Worm (Caenorhabditis elegans) whole organism, mixed stage, embryonic: ENCODE results near the gene C40A11.2.

ENCODE experiments used
- M03D4.4 ChIP-seq: sonication (generic microtip); optimal IDR thresholded peaks from 2 replicates; lab custom pipeline; 2017; ENCODE audit warnings: mild to moderate bottlenecking, missing genetic modification characterization, missing compliant biosample characterization
- bed-3 ChIP-seq: fragments of 200-800 bp; sonication (Bioruptor generic); optimal IDR thresholded peaks from 3 replicates; lab custom pipeline; 2018; ENCODE audit warnings: mild to moderate bottlenecking, missing genetic modification characterization, moderate library complexity, missing compliant biosample characterization
- blmp-1 ChIP-seq: fragments of 150-350 bp; optimal IDR thresholded peaks from 2 replicates; lab custom pipeline; 2014; ENCODE audit warnings: missing biosample characterization, missing genetic modification characterization
- ceh-39 ChIP-seq: fragments of 150-350 bp; optimal IDR thresholded peaks from 2 replicates; lab custom pipeline; 2014; ENCODE audit warnings: missing biosample characterization, missing genetic modification characterization
- ceh-43 ChIP-seq: fragments of 200-800 bp; sonication (Bioruptor generic); optimal IDR thresholded peaks from 2 replicates; lab custom pipeline; 2018; ENCODE audit warnings: mild to moderate bottlenecking, missing genetic modification characterization, moderate library complexity, missing compliant biosample characterization
- ces-1 ChIP-seq: fragments of 150-350 bp; optimal IDR thresholded peaks from 2 replicates; lab custom pipeline; 2014; ENCODE audit warnings: missing biosample characterization, missing genetic modification reagents, missing genetic modification characterization
- cnd-1 ChIP-seq: fragments of 200-800 bp; sonication (Bioruptor generic); optimal IDR thresholded peaks from 2 replicates; lab custom pipeline; 2018; ENCODE audit warnings: mild to moderate bottlenecking, missing genetic modification characterization, missing compliant biosample characterization
- drap-1 ChIP-seq: fragments of 200-800 bp; sonication (Bioruptor generic); optimal IDR thresholded peaks from 3 replicates; lab custom pipeline; 2018; ENCODE audit warnings: mild to moderate bottlenecking, missing genetic modification characterization, missing compliant biosample characterization
- elt-1 ChIP-seq: sonication (generic microtip); optimal IDR thresholded peaks from 2 replicates; lab custom pipeline; 2017; ENCODE audit warnings: missing genetic modification characterization, mild to moderate bottlenecking, missing compliant biosample characterization, antibody characterized with exemption, moderate library complexity, borderline replicate concordance; ENCODE audit not compliant: insufficient read depth
- elt-3 ChIP-seq: fragments of 150-350 bp; optimal IDR thresholded peaks from 2 replicates; lab custom pipeline; 2014; ENCODE audit warnings: missing biosample characterization, missing genetic modification characterization
- flh-1 ChIP-seq: fragments of 200-800 bp; sonication (Bioruptor generic); optimal IDR thresholded peaks from 2 replicates; lab custom pipeline; 2018; ENCODE audit warnings: mild to moderate bottlenecking, missing genetic modification characterization, moderate library complexity, missing compliant biosample characterization
- ham-2 ChIP-seq: fragments of 200-800 bp; sonication (Bioruptor generic); optimal IDR thresholded peaks from 2 replicates; lab custom pipeline; 2018; ENCODE audit warnings: mild to moderate bottlenecking, missing genetic modification characterization, missing compliant biosample characterization
- lin-13 ChIP-seq: fragments of 150-350 bp; optimal IDR thresholded peaks from 2 replicates; lab custom pipeline; 2014; ENCODE audit warnings: missing biosample characterization, missing genetic modification characterization
- lin-32 ChIP-seq: fragments of 200-800 bp; sonication (Bioruptor generic); optimal IDR thresholded peaks from 2 replicates; lab custom pipeline; 2018; ENCODE audit warnings: mild to moderate bottlenecking, missing genetic modification characterization, missing compliant biosample characterization
- lsy-2 ChIP-seq: fragments of 150-350 bp; optimal IDR thresholded peaks from 2 replicates; lab custom pipeline; 2014; ENCODE audit warnings: missing biosample characterization, missing genetic modification characterization
- mep-1 ChIP-seq: fragments of 150-350 bp; optimal IDR thresholded peaks from 2 replicates; lab custom pipeline; 2017; ENCODE audit warnings: missing biosample characterization, missing genetic modification reagents, missing genetic modification characterization, inconsistent platforms
- mls-2 ChIP-seq: sonication (generic microtip); optimal IDR thresholded peaks from 2 replicates; lab custom pipeline; 2016; ENCODE audit warnings: mild to moderate bottlenecking, missing genetic modification characterization, moderate library complexity, missing compliant biosample characterization
- nhr-12 ChIP-seq: fragments of 150-350 bp; optimal IDR thresholded peaks from 2 replicates; lab custom pipeline; 2014; ENCODE audit warnings: missing biosample characterization, missing genetic modification characterization
- nhr-2 ChIP-seq: fragments of 150-350 bp; optimal IDR thresholded peaks from 2 replicates; lab custom pipeline; 2014; ENCODE audit warnings: missing biosample characterization, missing genetic modification characterization
- nhr-28 ChIP-seq: fragments of 150-350 bp; optimal IDR thresholded peaks from 2 replicates; lab custom pipeline; 2014; ENCODE audit warnings: missing biosample characterization, missing genetic modification characterization
- nhr-76 ChIP-seq: sonication (generic microtip); optimal IDR thresholded peaks from 2 replicates; lab custom pipeline; 2017; ENCODE audit warnings: missing biosample characterization, missing genetic modification characterization
- pha-4 ChIP-seq: fragments of 150-350 bp; optimal IDR thresholded peaks from 2 replicates; lab custom pipeline; 2018; ENCODE audit warnings: missing biosample characterization, missing genetic modification reagents, missing genetic modification characterization
- snpc-4 ChIP-seq: fragments of 150-350 bp; optimal IDR thresholded peaks from 2 replicates; lab custom pipeline; 2014; ENCODE audit warnings: missing biosample characterization, missing genetic modification characterization
- sptf-1 ChIP-seq: sonication (generic microtip); optimal IDR thresholded peaks from 2 replicates; lab custom pipeline; 2017; ENCODE audit warnings: mild to moderate bottlenecking, missing genetic modification characterization, moderate library complexity, missing compliant biosample characterization
- tbx-8 ChIP-seq: fragments of 200-800 bp; sonication (Bioruptor generic); optimal IDR thresholded peaks from 2 replicates; lab custom pipeline; 2018; ENCODE audit warnings: mild to moderate bottlenecking, missing genetic modification characterization, moderate library complexity, missing compliant biosample characterization
- unc-120 ChIP-seq: sonication (generic microtip); optimal IDR thresholded peaks from 2 replicates; lab custom pipeline; 2017; ENCODE audit warnings: missing genetic modification characterization, missing compliant biosample characterization; ENCODE audit not compliant: poor library complexity, severe bottlenecking
- unc-62 ChIP-seq: fragments of 150-350 bp; optimal IDR thresholded peaks from 2 replicates; lab custom pipeline; 2014; ENCODE audit warnings: missing biosample characterization, missing genetic modification reagents, missing genetic modification characterization
- zip-8 ChIP-seq: fragments of 150-350 bp; optimal IDR thresholded peaks from 2 replicates; lab custom pipeline; 2014; ENCODE audit warnings: missing biosample characterization, missing genetic modification characterization
- ztf-11 ChIP-seq: fragments of 150-350 bp; optimal IDR thresholded peaks from 2 replicates; lab custom pipeline; 2014; ENCODE audit warnings: missing biosample characterization, missing genetic modification characterization

The C40A11.2 gene

DNA sequence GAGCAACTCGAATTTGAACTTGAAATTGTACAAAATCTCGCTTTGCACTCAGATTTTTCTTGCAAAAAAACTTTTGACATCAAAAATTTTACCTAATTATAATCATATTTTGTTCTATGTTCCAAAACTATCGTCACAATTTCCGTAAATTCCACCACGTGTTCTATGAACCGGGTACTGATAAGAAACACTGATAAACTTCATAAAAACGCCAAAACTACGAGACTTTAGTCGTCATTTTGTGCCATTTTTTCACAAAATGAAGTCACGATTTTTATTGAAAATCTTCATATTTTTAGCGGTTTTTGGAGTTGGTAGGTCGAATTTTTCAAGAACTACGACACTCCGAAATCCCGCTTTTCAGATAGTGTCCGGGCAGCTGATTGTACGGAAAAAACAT lies 29.9 kb downstream of the C40A11.2 start, which contains the start of gene gba-1:
gba-1 (plus strand) TSS at position 54 of the 400 bp plus-strand sequence.
- no peak for TF ChIP-seq elt-1 (tag; lab: Kevin White, UChicago)
- TF ChIP-seq, all 35 proteins: peak for 0

DNA sequence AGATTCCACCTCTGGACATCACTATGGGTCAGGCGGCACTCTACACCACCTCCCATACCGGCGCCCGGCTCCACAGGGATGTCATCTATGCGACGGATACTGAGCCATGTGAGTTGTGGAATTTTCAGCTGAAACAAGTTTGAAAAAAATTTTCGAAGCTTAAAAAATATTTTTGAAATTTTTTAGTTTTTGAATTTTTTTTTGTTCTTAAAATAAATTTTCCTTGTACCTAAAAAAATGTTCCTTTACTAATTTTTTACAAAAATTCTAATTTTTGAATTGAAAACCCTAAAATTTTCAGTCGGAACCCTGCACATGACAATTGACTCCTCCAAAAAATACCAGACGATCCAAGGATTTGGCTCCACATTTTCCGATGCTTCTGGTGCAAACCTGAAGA lies 31.0 kb downstream of the C40A11.2 start:
- no peak for TF ChIP-seq bed-3 (GFP tag; lab: Kevin White, UChicago)
- TF ChIP-seq nhr-28 (tag; lab: Kevin White, UChicago) = no peak
- no peak for TF ChIP-seq lin-32 (GFP tag; lab: Kevin White, UChicago)
- no peak for TF ChIP-seq ceh-43 (GFP tag; lab: Kevin White, UChicago)
- no peak for TF ChIP-seq mls-2 (tag; lab: Kevin White, UChicago)
- no peak for TF ChIP-seq sptf-1 (tag; lab: Kevin White, UChicago)
- no peak for TF ChIP-seq M03D4.4 (tag; lab: Kevin White, UChicago)
- TF ChIP-seq ham-2 (GFP tag; lab: Kevin White, UChicago) = no peak
- TF ChIP-seq nhr-12 (tag; lab: Kevin White, UChicago) = no peak
- no peak for TF ChIP-seq elt-3 (tag; lab: Kevin White, UChicago)
- no peak for TF ChIP-seq pha-4 (tag; lab: Kevin White, UChicago)

DNA sequence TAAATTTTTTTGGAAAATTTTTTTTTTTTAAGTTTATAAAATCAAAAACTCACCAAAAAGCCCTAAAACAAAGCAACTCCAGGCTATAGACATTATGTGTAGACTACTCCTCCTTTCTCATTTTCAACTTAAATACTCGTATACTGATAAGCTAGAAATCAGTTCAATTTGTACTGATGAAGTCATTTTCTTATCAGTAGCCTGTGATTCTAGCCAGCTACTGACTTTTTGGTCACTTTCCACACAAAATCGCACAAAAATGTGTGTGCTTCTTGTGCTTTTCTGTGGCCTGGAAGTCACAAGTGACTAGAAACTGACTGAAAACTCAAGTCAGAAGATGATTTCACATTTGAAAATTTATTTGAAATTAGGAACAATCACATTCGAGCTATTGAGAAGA lies 39.6 kb downstream of the C40A11.2 start, which contains the start of gene gba-2:
gba-2 (minus strand) TSS at position 106 of the 400 bp plus-strand sequence.
- TF ChIP-seq nhr-76 (tag; lab: Kevin White, UChicago) (no peak), sptf-1 (tag; lab: Kevin White, UChicago) (no peak), unc-62 (no peak), zip-8 (tag; lab: Kevin White, UChicago) (no peak), unc-120 (tag; lab: Kevin White, UChicago) (no peak), mep-1 (no peak), ztf-11 (tag; lab: Kevin White, UChicago) (no peak), tbx-8 (GFP tag; lab: Kevin White, UChicago) (no peak), M03D4.4 (tag; lab: Kevin White, UChicago) (no peak), cnd-1 (tag; lab: Kevin White, UChicago) (no peak)
- TF ChIP-seq, all 35 proteins: peak for 0

DNA sequence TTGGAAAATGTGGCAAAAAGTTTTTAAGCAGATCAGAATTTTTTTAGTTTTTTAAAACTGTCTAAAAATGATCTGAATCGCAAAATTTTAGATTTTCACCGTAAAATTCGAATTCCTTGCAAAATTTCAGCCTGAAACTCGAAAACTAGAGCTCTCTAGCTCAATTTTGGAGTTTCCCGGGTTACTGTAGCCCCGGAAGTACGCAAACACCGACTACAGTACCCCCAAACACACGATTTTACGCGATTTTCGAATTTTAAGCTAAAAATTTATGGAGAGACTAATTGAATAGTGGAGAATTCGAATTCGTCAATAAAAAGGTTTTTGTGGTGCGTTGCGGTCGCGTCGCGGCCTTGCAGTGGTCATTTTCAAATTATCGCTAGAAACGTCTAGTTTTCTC lies 40.0 kb downstream of the C40A11.2 start:
- TF ChIP-seq lsy-2 (peak; percentile 64), nhr-76 (tag; lab: Kevin White, UChicago) (no peak)

DNA sequence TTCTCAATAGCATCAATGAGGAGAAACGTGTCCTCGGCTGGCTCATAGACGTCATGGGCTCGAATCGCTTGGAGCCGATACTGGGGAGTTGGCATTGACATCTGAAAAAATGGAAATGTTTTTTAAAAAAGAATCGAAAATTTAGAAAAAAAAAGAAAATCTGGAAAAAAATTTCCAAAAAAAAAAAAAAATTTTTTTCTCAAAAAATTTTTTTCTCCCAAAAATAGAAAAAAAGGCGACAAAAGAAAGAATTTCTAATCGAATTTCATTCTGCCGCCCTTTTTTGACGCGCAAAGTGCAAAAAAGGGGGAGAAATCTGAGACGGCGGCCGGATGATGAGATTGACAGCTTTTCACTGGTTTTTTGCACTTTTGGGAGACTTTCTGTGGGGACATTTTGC lies 42.6 kb downstream of the C40A11.2 start, which contains the start of gene mtq-2:
mtq-2 (minus strand) TSS at position 101 of the 400 bp plus-strand sequence.
- TF ChIP-seq blmp-1 (tag; lab: Kevin White, UChicago) (no peak), nhr-12 (tag; lab: Kevin White, UChicago) (no peak), ceh-43 (GFP tag; lab: Kevin White, UChicago) (no peak), ham-2 (GFP tag; lab: Kevin White, UChicago) (no peak), nhr-76 (tag; lab: Kevin White, UChicago) (no peak), ces-1 (GFP tag; lab: Kevin White, UChicago) (no peak), mls-2 (tag; lab: Kevin White, UChicago) (no peak), elt-3 (tag; lab: Kevin White, UChicago) (no peak), snpc-4 (tag; lab: Kevin White, UChicago) (no peak), drap-1 (GFP tag; lab: Kevin White, UChicago) (no peak), ceh-39 (tag; lab: Kevin White, UChicago) (no peak), lin-32 (GFP tag; lab: Kevin White, UChicago) (no peak), nhr-2 (tag; lab: Kevin White, UChicago) (no peak), lin-13 (tag; lab: Kevin White, UChicago) (no peak), cnd-1 (tag; lab: Kevin White, UChicago) (no peak), elt-1 (tag; lab: Kevin White, UChicago) (no peak), flh-1 (no peak), pha-4 (tag; lab: Kevin White, UChicago) (no peak), sptf-1 (tag; lab: Kevin White, UChicago) (no peak), bed-3 (GFP tag; lab: Kevin White, UChicago) (no peak)
